Worm (Caenorhabditis elegans) whole organism, L4 larva: ENCODE measurements around the gene K03B8.11.

Experiments
- mdl-1 ChIP-seq, 2 experiments: fragments of 150-350 bp in 1 of 2; sonication (generic microtip) in 1 of 2; optimal IDR thresholded peaks; 2 replicates each; lab custom pipeline; 2014 to 2017; ENCODE audit warnings: missing biosample characterization in 2 of 2, missing genetic modification characterization in 2 of 2
- mxl-3 ChIP-seq: fragments of 200-800 bp; sonication (Bioruptor generic); optimal IDR thresholded peaks from 2 replicates; lab custom pipeline; 2018; ENCODE audit warnings: mild to moderate bottlenecking, missing genetic modification characterization, missing compliant biosample characterization
- spr-3 ChIP-seq: fragments of 200-800 bp; sonication (Bioruptor generic); optimal IDR thresholded peaks from 2 replicates; lab custom pipeline; 2018; ENCODE audit warnings: mild to moderate bottlenecking, missing genetic modification characterization, missing compliant biosample characterization

ce11 chrV:11435242-11435641 lies 44.9 kb upstream of the K03B8.11 start:
- TF ChIP-seq mdl-1 (tag; optimal IDR thresholded peaks at IDR 0.05; lab: Kevin White, UChicago) (no peak), mxl-3 (GFP tag; lab: Kevin White, UChicago) (no peak), spr-3 (no peak)
